Fruit fly (Drosophila melanogaster) whole organism, embryonic: Measurements from ENCODE around the gene Acsx1L.

Experiments used
- ATbp ChIP-seq: fragments of 200-800 bp; sonication (Bioruptor generic); optimal IDR thresholded peaks from 2 replicates; lab custom pipeline; 2017; ENCODE audit warnings: missing biosample characterization, mild to moderate bottlenecking, missing genetic modification characterization, missing genetic modification reagents
- Atf-2 ChIP-seq: fragments of 200-800 bp; sonication (Bioruptor generic); optimal IDR thresholded peaks from 2 replicates; lab custom pipeline; 2016; ENCODE audit warnings: missing biosample characterization, missing genetic modification characterization
- CG10979 ChIP-seq: fragments of 200-800 bp; sonication (Bioruptor generic); optimal IDR thresholded peaks from 2 replicates; lab custom pipeline; 2018; ENCODE audit warnings: missing biosample characterization, mild to moderate bottlenecking, missing genetic modification characterization, moderate library complexity
- CG1233 ChIP-seq: fragments of 200-800 bp; sonication (Bioruptor generic); optimal IDR thresholded peaks from 4 replicates; lab custom pipeline; 2018; ENCODE audit warnings: missing biosample characterization, mild to moderate bottlenecking, missing genetic modification characterization
- CG15269 ChIP-seq: fragments of 200-800 bp; sonication (Bioruptor generic); optimal IDR thresholded peaks from 2 replicates; lab custom pipeline; 2018; ENCODE audit warnings: missing biosample characterization, mild to moderate bottlenecking, missing genetic modification characterization, moderate library complexity
- CG17912 ChIP-seq: fragments of 200-800 bp; sonication (Bioruptor generic); optimal IDR thresholded peaks from 2 replicates; lab custom pipeline; 2018; ENCODE audit warnings: missing biosample characterization, mild to moderate bottlenecking, missing genetic modification characterization
- CG1792 ChIP-seq: fragments of 200-800 bp; sonication (Bioruptor generic); optimal IDR thresholded peaks from 2 replicates; lab custom pipeline; 2016; ENCODE audit warnings: missing biosample characterization, missing genetic modification characterization
- CG3065 ChIP-seq: fragments of 200-800 bp; sonication (Bioruptor generic); optimal IDR thresholded peaks from 2 replicates; lab custom pipeline; 2016; ENCODE audit warnings: missing biosample characterization, missing genetic modification characterization
- CG4707 ChIP-seq: fragments of 200-800 bp; sonication (Bioruptor generic); optimal IDR thresholded peaks from 2 replicates; lab custom pipeline; 2018; ENCODE audit warnings: missing biosample characterization, mild to moderate bottlenecking, missing genetic modification characterization, moderate library complexity
- CG5953 ChIP-seq: fragments of 200-800 bp; sonication (Bioruptor generic); IDR thresholded peaks from 2 replicates; pipeline ENCODE4 v1.3.6; 2022; ENCODE audit warnings: missing biosample characterization, missing genetic modification characterization
- CG6254 ChIP-seq: fragments of 200-800 bp; sonication (Bioruptor generic); optimal IDR thresholded peaks from 3 replicates; lab custom pipeline; 2017; ENCODE audit warnings: mild to moderate bottlenecking, missing biosample characterization, missing genetic modification reagents, missing genetic modification characterization
- CG6689 ChIP-seq: fragments of 200-800 bp; sonication (Bioruptor generic); IDR thresholded peaks from 2 replicates; pipeline ENCODE4 v1.3.6; 2022; ENCODE audit warnings: missing biosample characterization, missing genetic modification characterization
- CG7963 ChIP-seq: fragments of 200-800 bp; sonication (Bioruptor generic); IDR thresholded peaks from 3 replicates; pipeline ENCODE4 v1.3.6; 2022; ENCODE audit warnings: missing biosample characterization, missing genetic modification characterization; ENCODE audit not compliant: partially characterized antibody
- CG9609 ChIP-seq: fragments of 200-800 bp; sonication (Bioruptor generic); optimal IDR thresholded peaks from 3 replicates; lab custom pipeline; 2016; ENCODE audit warnings: missing biosample characterization, missing genetic modification characterization
- CG9876 ChIP-seq: fragments of 200-800 bp; sonication (Bioruptor generic); optimal IDR thresholded peaks from 2 replicates; lab custom pipeline; 2016; ENCODE audit warnings: missing biosample characterization, missing genetic modification characterization
- Chrac-16 ChIP-seq: fragments of 200-800 bp; sonication (Bioruptor generic); optimal IDR thresholded peaks from 3 replicates; lab custom pipeline; 2016; ENCODE audit warnings: missing biosample characterization, missing genetic modification characterization
- CoRest ChIP-seq: fragments of 200-800 bp; sonication (Bioruptor generic); optimal IDR thresholded peaks from 3 replicates; lab custom pipeline; 2018; ENCODE audit warnings: missing biosample characterization, mild to moderate bottlenecking, missing genetic modification characterization, moderate library complexity
- Dip3 ChIP-seq: fragments of 200-800 bp; sonication (Bioruptor generic); optimal IDR thresholded peaks from 3 replicates; lab custom pipeline; 2016; ENCODE audit warnings: missing biosample characterization, missing genetic modification characterization
- Doc3 ChIP-seq: fragments of 200-800 bp; sonication (Bioruptor generic); IDR thresholded peaks from 3 replicates; pipeline ENCODE4 v1.3.6; 2022; ENCODE audit warnings: missing biosample characterization, missing genetic modification characterization; ENCODE audit not compliant: partially characterized antibody
- E2f2 ChIP-seq: fragments of 200-800 bp; sonication (Bioruptor generic); IDR thresholded peaks from 2 replicates; pipeline ENCODE4 v1.3.6; 2022; ENCODE audit warnings: missing biosample characterization, missing genetic modification characterization
- GATAe ChIP-seq: fragments of 200-800 bp; sonication (Bioruptor generic); conservative IDR thresholded peaks from 2 replicates; pipeline ENCODE4 v1.3.6; 2022; ENCODE audit warnings: missing biosample characterization, missing genetic modification characterization
- Hey ChIP-seq: fragments of 200-800 bp; sonication (Bioruptor generic); optimal IDR thresholded peaks from 3 replicates; lab custom pipeline; 2018; ENCODE audit warnings: missing biosample characterization, mild to moderate bottlenecking, missing genetic modification characterization
- Hr78 ChIP-seq, 2 experiments: fragments of 200-800 bp in 1 of 2; fragments of >200 bp in 1 of 2; sonication (Bioruptor generic) in 1 of 2; optimal IDR thresholded peaks; 2 replicates each; lab custom pipeline; 2017 to 2019; ENCODE audit warnings: missing biosample characterization in 2 of 2, missing genetic modification characterization in 2 of 2, mild to moderate bottlenecking in 1 of 2, moderate library complexity in 1 of 2
- Mrtf ChIP-seq: fragments of 200-800 bp; sonication (Bioruptor generic); IDR thresholded peaks from 3 replicates; pipeline ENCODE4 v1.3.6; 2022; ENCODE audit warnings: missing biosample characterization, missing genetic modification characterization
- Opbp ChIP-seq: fragments of 200-800 bp; sonication (Bioruptor generic); IDR thresholded peaks from 3 replicates; pipeline ENCODE4 v1.3.6; 2022; ENCODE audit warnings: missing biosample characterization, missing genetic modification characterization; ENCODE audit not compliant: partially characterized antibody
- ac ChIP-seq: fragments of 200-800 bp; sonication (Bioruptor generic); optimal IDR thresholded peaks from 3 replicates; lab custom pipeline; 2017; ENCODE audit warnings: missing biosample characterization, mild to moderate bottlenecking, missing genetic modification characterization
- ap ChIP-seq: fragments of 200-800 bp; sonication (Bioruptor generic); IDR thresholded peaks from 2 replicates; pipeline ENCODE4 v1.3.6; 2022; ENCODE audit warnings: missing biosample characterization, missing genetic modification characterization
- bbx ChIP-seq: fragments of 200-800 bp; sonication (Bioruptor generic); IDR thresholded peaks from 2 replicates; pipeline ENCODE4 v1.3.6; 2022; ENCODE audit warnings: missing biosample characterization, missing genetic modification characterization; ENCODE audit not compliant: partially characterized antibody
- crol ChIP-seq: fragments of 200-800 bp; sonication (Bioruptor generic); IDR thresholded peaks from 2 replicates; pipeline ENCODE4 v1.3.6; 2022; ENCODE audit warnings: missing biosample characterization, missing genetic modification characterization
- disco-r ChIP-seq: fragments of 200-800 bp; sonication (Bioruptor generic); optimal IDR thresholded peaks from 2 replicates; lab custom pipeline; 2016; ENCODE audit warnings: missing biosample characterization, missing genetic modification characterization
- exex ChIP-seq: fragments of 200-800 bp; sonication (Bioruptor generic); optimal IDR thresholded peaks from 4 replicates; lab custom pipeline; 2018; ENCODE audit warnings: missing biosample characterization, mild to moderate bottlenecking, missing genetic modification characterization, moderate library complexity
- fd64A ChIP-seq: fragments of 200-800 bp; sonication (Bioruptor generic); optimal IDR thresholded peaks from 3 replicates; lab custom pipeline; 2018; ENCODE audit warnings: missing biosample characterization, mild to moderate bottlenecking, missing genetic modification characterization
- gfzf ChIP-seq: fragments of 200-800 bp; sonication (Bioruptor generic); optimal IDR thresholded peaks from 2 replicates; lab custom pipeline; 2016; ENCODE audit warnings: missing biosample characterization, mild to moderate bottlenecking, missing genetic modification characterization, moderate library complexity
- jing ChIP-seq: fragments of 200-800 bp; sonication (Bioruptor generic); optimal IDR thresholded peaks from 2 replicates; lab custom pipeline; 2018; ENCODE audit warnings: missing biosample characterization, mild to moderate bottlenecking, missing genetic modification characterization
- odd ChIP-seq: fragments of 200-800 bp; sonication (Bioruptor generic); optimal IDR thresholded peaks from 2 replicates; lab custom pipeline; 2017; ENCODE audit warnings: missing biosample characterization, mild to moderate bottlenecking, missing genetic modification characterization
- pfk ChIP-seq: fragments of 200-800 bp; sonication (Bioruptor generic); optimal IDR thresholded peaks from 2 replicates; lab custom pipeline; 2018; ENCODE audit warnings: missing biosample characterization, mild to moderate bottlenecking, missing genetic modification characterization, moderate library complexity
- run ChIP-seq: fragments of 200-800 bp; sonication (Bioruptor generic); optimal IDR thresholded peaks from 3 replicates; lab custom pipeline; 2018; ENCODE audit warnings: missing biosample characterization, mild to moderate bottlenecking, missing genetic modification characterization
- sisA ChIP-seq: fragments of 200-800 bp; sonication (Bioruptor generic); IDR thresholded peaks from 2 replicates; pipeline ENCODE4 v1.3.6; 2022; ENCODE audit warnings: missing biosample characterization, missing genetic modification characterization
- sug ChIP-seq: fragments of 200-800 bp; optimal IDR thresholded peaks from 2 replicates; lab custom pipeline; 2019; ENCODE audit warnings: missing biosample characterization, mild to moderate bottlenecking, missing genetic modification characterization, moderate library complexity
- ttk ChIP-seq: fragments of 200-800 bp; sonication (Bioruptor generic); IDR thresholded peaks from 2 replicates; pipeline ENCODE4 v2.1.2; 2022; ENCODE audit warnings: missing biosample characterization, missing genetic modification characterization
- zfh2 ChIP-seq: fragments of 200-800 bp; sonication (Bioruptor generic); optimal IDR thresholded peaks from 2 replicates; lab custom pipeline; 2016; ENCODE audit warnings: missing biosample characterization, missing genetic modification characterization

Acsx1L gene

DNA sequence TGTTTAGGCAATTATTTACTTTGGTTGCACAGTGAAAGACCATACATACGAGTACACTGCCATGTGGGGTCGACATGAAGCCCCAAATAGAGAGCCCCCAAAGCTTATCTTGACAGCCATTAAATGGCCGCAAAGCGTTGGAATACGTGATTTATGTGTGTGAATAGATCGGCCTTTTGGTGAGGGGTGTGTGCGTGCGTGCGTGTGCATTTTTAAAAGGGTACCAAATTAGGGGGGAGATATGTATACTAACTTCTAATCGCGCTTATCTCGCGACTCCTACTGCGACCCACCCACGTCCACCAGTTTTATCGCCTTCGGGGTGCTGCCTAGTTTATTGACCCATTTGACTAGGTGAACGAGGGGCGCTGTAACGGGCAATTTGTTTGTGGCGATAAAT lies 30.1 kb downstream of the Acsx1L start:
- no peak for TF ChIP-seq Dip3 (GFP tag; lab: Kevin White, UChicago)
- TF ChIP-seq Hey = peak; percentile 65
- no peak for TF ChIP-seq sisA
- no peak for TF ChIP-seq CG6254 (GFP tag; lab: Kevin White, UChicago)
- no peak for TF ChIP-seq CG9876 (GFP tag; lab: Kevin White, UChicago)
- TF ChIP-seq CG9609 (GFP tag; lab: Kevin White, UChicago) = no peak
- TF ChIP-seq Atf-2 (GFP tag; lab: Kevin White, UChicago) = no peak
- no peak for TF ChIP-seq CG7963 (GFP tag; lab: Robert Waterston, UW)
- no peak for TF ChIP-seq pfk (GFP tag; lab: Kevin White, UChicago)
- no peak for TF ChIP-seq Opbp
- TF ChIP-seq Mrtf (GFP tag; lab: Robert Waterston, UW) = no peak
- no peak for TF ChIP-seq CG1792 (GFP tag; lab: Kevin White, UChicago)
- TF ChIP-seq GATAe (GFP tag; lab: Robert Waterston, UW) = 0 out of 2 replicates have a peak, but pooled peaks have one; percentile 30
- peak; percentile 43; the same call in 1 of the 2 replicates for TF ChIP-seq crol (GFP tag; lab: Robert Waterston, UW)
- TF ChIP-seq CG15269 (tag; lab: Kevin White, UChicago) = no peak
- TF ChIP-seq E2f2 = no peak
- TF ChIP-seq CG17912 = no peak
- no peak for TF ChIP-seq run (tag; lab: Kevin White, UChicago)
- TF ChIP-seq Chrac-16 (GFP tag; lab: Kevin White, UChicago) = no peak
- no peak for TF ChIP-seq CoRest (tag; lab: Kevin White, UChicago)
- no peak for TF ChIP-seq Doc3 (GFP tag; lab: Robert Waterston, UW)
- no peak for TF ChIP-seq disco-r (GFP tag; lab: Kevin White, UChicago)
- TF ChIP-seq ttk (GFP tag; lab: Robert Waterston, UW) = 0 out of 2 replicates have a peak, but pooled peaks have one; percentile 30
- TF ChIP-seq gfzf (GFP tag; lab: Kevin White, UChicago) = no peak
- TF ChIP-seq CG5953 (GFP tag; lab: Robert Waterston, UW) = no peak
- TF ChIP-seq CG3065 = no peak
- TF ChIP-seq CG6689 (GFP tag; lab: Robert Waterston, UW) = no peak
- TF ChIP-seq Hr78 (GFP tag; optimal IDR thresholded peaks at IDR 0.05; lab: Kevin White, UChicago) = peak in 1 of 2 experiments; percentile 68
- no peak for TF ChIP-seq fd64A (GFP tag; lab: Kevin White, UChicago)
- TF ChIP-seq ac = no peak
- TF ChIP-seq CG4707 (GFP tag; lab: Kevin White, UChicago) = no peak
- TF ChIP-seq odd (GFP tag; lab: Kevin White, UChicago) = no peak
- no peak for TF ChIP-seq ATbp (GFP tag; lab: Kevin White, UChicago)
- TF ChIP-seq zfh2 (GFP tag; lab: Kevin White, UChicago) = no peak
- no peak for TF ChIP-seq bbx (GFP tag; lab: Robert Waterston, UW)
- no peak for TF ChIP-seq CG10979 (tag; lab: Kevin White, UChicago)
- no peak for TF ChIP-seq jing
- no peak for TF ChIP-seq ap (GFP tag; lab: Robert Waterston, UW)
- peak; percentile 8 for TF ChIP-seq exex (tag; lab: Kevin White, UChicago)
- no peak for TF ChIP-seq CG1233 (GFP tag; lab: Kevin White, UChicago)
- peak; percentile 92 for TF ChIP-seq sug
